Worm (Caenorhabditis elegans): Measurements from ENCODE around the gene srbc-22.

ce11 chrV:2159331-2159730, 2.4 kb downstream of the srbc-22 start, which contains the start of gene C45H4.14:
- TF ChIP-seq sem-4 (tag; optimal IDR thresholded peaks at IDR 0.05) (no peak), ceh-16 (tag; optimal IDR thresholded peaks at IDR 0.05) (no peak)

All from whole organism, L2 larva.